Fruit fly (Drosophila melanogaster): ENCODE measurements around the gene Sld5.

Gene Sld5

dm6 chr3R:26027903-26028302, 28.4 kb downstream of the Sld5 start:
- TF ChIP-seq CG14711 (tag; optimal IDR thresholded peaks at IDR 0.05) (no peak), CG7045 (GFP tag; optimal IDR thresholded peaks at IDR 0.05) (no peak), Hr96 (GFP tag; optimal IDR thresholded peaks at IDR 0.05) (no peak), Mnt (GFP tag; optimal IDR thresholded peaks at IDR 0.05) (no peak), CG1620 (GFP tag; optimal IDR thresholded peaks at IDR 0.05) (no peak), CG11617 (GFP tag; optimal IDR thresholded peaks at IDR 0.05) (no peak), CG5204 (GFP tag; optimal IDR thresholded peaks at IDR 0.05) (no peak), cic (GFP tag; optimal IDR thresholded peaks at IDR 0.05) (no peak), CG33017 (tag; optimal IDR thresholded peaks at IDR 0.05) (no peak), toe (GFP tag; optimal IDR thresholded peaks at IDR 0.05) (no peak), CG12768 (GFP tag; optimal IDR thresholded peaks at IDR 0.05) (no peak), Clk (GFP tag; optimal IDR thresholded peaks at IDR 0.05) (no peak), tj (GFP tag; optimal IDR thresholded peaks at IDR 0.05) (no peak), cnc (optimal IDR thresholded peaks at IDR 0.05) (no peak), bab1 (GFP tag; optimal IDR thresholded peaks at IDR 0.05) (no peak)

- TF ChIP-seq toe (GFP tag; optimal IDR thresholded peaks at IDR 0.05) (no peak), cic (GFP tag; optimal IDR thresholded peaks at IDR 0.05) (no peak), CG1620 (GFP tag; optimal IDR thresholded peaks at IDR 0.05) (no peak), cnc (optimal IDR thresholded peaks at IDR 0.05) (no peak)
These were observed 29.6 kb downstream of the Sld5 start for dm6 chr3R:26026631-26027274.

- TF ChIP-seq Clk (GFP tag; optimal IDR thresholded peaks at IDR 0.05) (no peak), toe (GFP tag; optimal IDR thresholded peaks at IDR 0.05) (no peak), CG11617 (GFP tag; optimal IDR thresholded peaks at IDR 0.05) (no peak), Crg-1 (GFP tag; optimal IDR thresholded peaks at IDR 0.05) (no peak), CG14711 (tag; optimal IDR thresholded peaks at IDR 0.05) (no peak), CG1620 (GFP tag; optimal IDR thresholded peaks at IDR 0.05) (no peak), Mnt (GFP tag; optimal IDR thresholded peaks at IDR 0.05) (no peak), bab1 (GFP tag; optimal IDR thresholded peaks at IDR 0.05) (no peak), cnc (optimal IDR thresholded peaks at IDR 0.05) (no peak), ovo (GFP tag; optimal IDR thresholded peaks at IDR 0.05) (no peak), CG33017 (tag; optimal IDR thresholded peaks at IDR 0.05) (no peak), kay (GFP tag; ENCODE audit: borderline replicate concordance) (no peak), CG7045 (GFP tag; optimal IDR thresholded peaks at IDR 0.05) (no peak), CG12768 (GFP tag; optimal IDR thresholded peaks at IDR 0.05) (no peak), Hr96 (GFP tag; optimal IDR thresholded peaks at IDR 0.05) (no peak), cic (GFP tag; optimal IDR thresholded peaks at IDR 0.05) (no peak), tj (GFP tag; optimal IDR thresholded peaks at IDR 0.05) (no peak), CG5204 (GFP tag; optimal IDR thresholded peaks at IDR 0.05) (no peak), CG7101 (tag; optimal IDR thresholded peaks at IDR 0.05) (no peak)
These were observed 31.6 kb downstream of the Sld5 start for dm6 chr3R:26024596-26025213.

- no peak for TF ChIP-seq cnc (optimal IDR thresholded peaks at IDR 0.05)
- TF ChIP-seq cic (GFP tag; optimal IDR thresholded peaks at IDR 0.05): no peak
- no peak for TF ChIP-seq CG5204 (GFP tag; optimal IDR thresholded peaks at IDR 0.05)
- TF ChIP-seq pad (GFP tag; optimal IDR thresholded peaks at IDR 0.05): no peak
- no peak for TF ChIP-seq ovo (GFP tag; optimal IDR thresholded peaks at IDR 0.05)
These were observed 33.1 kb downstream of the Sld5 start for dm6 chr3R:26023252-26023651.

dm6 chr3R:26021195-26021914, 35.0 kb downstream of the Sld5 start:
- TF ChIP-seq CG12768 (GFP tag; optimal IDR thresholded peaks at IDR 0.05) (peak; percentile 53), Hr96 (GFP tag; optimal IDR thresholded peaks at IDR 0.05) (peak; percentile 42), kay (GFP tag; ENCODE audit: borderline replicate concordance) (no peak), CG1620 (GFP tag; optimal IDR thresholded peaks at IDR 0.05) (peak; percentile 12), CG11617 (GFP tag; optimal IDR thresholded peaks at IDR 0.05) (peak; percentile 81), CG14711 (tag; optimal IDR thresholded peaks at IDR 0.05) (peak; percentile 44), pad (GFP tag; optimal IDR thresholded peaks at IDR 0.05) (peak; percentile 60), Mnt (GFP tag; optimal IDR thresholded peaks at IDR 0.05) (no peak), toe (GFP tag; optimal IDR thresholded peaks at IDR 0.05) (peak; percentile 43), CG33017 (tag; optimal IDR thresholded peaks at IDR 0.05) (peak; percentile 58), ovo (GFP tag; optimal IDR thresholded peaks at IDR 0.05) (no peak), Clk (GFP tag; optimal IDR thresholded peaks at IDR 0.05) (no peak), CG7101 (tag; optimal IDR thresholded peaks at IDR 0.05) (peak; percentile 64), Crg-1 (GFP tag; optimal IDR thresholded peaks at IDR 0.05) (peak; percentile 40), CG5204 (GFP tag; optimal IDR thresholded peaks at IDR 0.05) (peak; percentile 79), cnc (optimal IDR thresholded peaks at IDR 0.05) (no peak), CG7045 (GFP tag; optimal IDR thresholded peaks at IDR 0.05) (peak; percentile 82), tj (GFP tag; optimal IDR thresholded peaks at IDR 0.05) (peak; percentile 9), bab1 (GFP tag; optimal IDR thresholded peaks at IDR 0.05) (peak; percentile 17), cic (GFP tag; optimal IDR thresholded peaks at IDR 0.05) (no peak)

Data from whole organism, adult.